Worm (Caenorhabditis elegans): ENCODE measurements around the gene srh-207.

- TF ChIP-seq snpc-4 (tag; optimal IDR thresholded peaks at IDR 0.05) (no peak), ama-1 (optimal IDR thresholded peaks at IDR 0.05) (no peak), fos-1 (tag; optimal IDR thresholded peaks at IDR 0.05) (no peak), aly-2 (tag; optimal IDR thresholded peaks at IDR 0.05) (no peak), lin-15B (tag; optimal IDR thresholded peaks at IDR 0.05) (no peak), ztf-4 (tag; optimal IDR thresholded peaks at IDR 0.05) (no peak), nhr-76 (tag; optimal IDR thresholded peaks at IDR 0.05) (no peak), lin-39 (tag; optimal IDR thresholded peaks at IDR 0.05) (no peak), nhr-23 (tag; optimal IDR thresholded peaks at IDR 0.05) (no peak)
Observed at ce11 chrV:18402743-18403142, 7.3 kb downstream of the srh-207 start.

Data from whole organism, L3 larva.